Fruit fly (Drosophila melanogaster): Measurements from ENCODE around the gene Manf.

Gene Manf

dm6 chr3R:16334329-16334728, 14.9 kb upstream of the Manf start:
- TF ChIP-seq h (GFP tag; optimal IDR thresholded peaks at IDR 0.05) (no peak), Vsx2 (GFP tag; optimal IDR thresholded peaks at IDR 0.05; ENCODE audit: partially characterized antibody) (peak; percentile 20), Hr78 (GFP tag; optimal IDR thresholded peaks at IDR 0.05) (no peak), Dfd (GFP tag; optimal IDR thresholded peaks at IDR 0.05) (no peak)

dm6 chr3R:16334797-16335196, 14.4 kb upstream of the Manf start:
- no peak for TF ChIP-seq foxo (GFP tag; optimal IDR thresholded peaks at IDR 0.05)
- TF ChIP-seq Hr78 (GFP tag; optimal IDR thresholded peaks at IDR 0.05), result no peak
- no peak for TF ChIP-seq psq (GFP tag; optimal IDR thresholded peaks at IDR 0.05)
- TF ChIP-seq Sp1 (GFP tag; optimal IDR thresholded peaks at IDR 0.05), result no peak
- TF ChIP-seq Hnf4 (GFP tag; optimal IDR thresholded peaks at IDR 0.05), result no peak
- no peak for TF ChIP-seq h (GFP tag; optimal IDR thresholded peaks at IDR 0.05)
- no peak for TF ChIP-seq CG32264 (GFP tag; optimal IDR thresholded peaks at IDR 0.05)
- no peak for TF ChIP-seq woc (GFP tag; optimal IDR thresholded peaks at IDR 0.05)
- no peak for TF ChIP-seq Mio (GFP tag; optimal IDR thresholded peaks at IDR 0.05)
- no peak for TF ChIP-seq brk (GFP tag; optimal IDR thresholded peaks at IDR 0.05)
- no peak for TF ChIP-seq lola (GFP tag; optimal IDR thresholded peaks at IDR 0.05)
- TF ChIP-seq N (GFP tag; optimal IDR thresholded peaks at IDR 0.05), result no peak
- TF ChIP-seq dl (GFP tag; optimal IDR thresholded peaks at IDR 0.05; ENCODE audit: insufficient read depth in 1 of 2, partially characterized antibody in 2 of 2), result no peak
- no peak for TF ChIP-seq tai (GFP tag; optimal IDR thresholded peaks at IDR 0.05)
- no peak for TF ChIP-seq Dif (GFP tag; optimal IDR thresholded peaks at IDR 0.05; ENCODE audit: partially characterized antibody)
- no peak for TF ChIP-seq ey (GFP tag; optimal IDR thresholded peaks at IDR 0.05)
- no peak for TF ChIP-seq Hr83 (GFP tag; optimal IDR thresholded peaks at IDR 0.05; ENCODE audit: poor library complexity, severe bottlenecking)
- no peak for TF ChIP-seq CG9705 (GFP tag; optimal IDR thresholded peaks at IDR 0.05)
- no peak for TF ChIP-seq Vsx2 (GFP tag; optimal IDR thresholded peaks at IDR 0.05; ENCODE audit: partially characterized antibody)

- no peak for TF ChIP-seq Myc (optimal IDR thresholded peaks at IDR 0.05)
Measured at dm6 chr3R:16335438-16336073, 13.6 kb upstream of the Manf start.

dm6 chr3R:16336327-16337052, 12.7 kb upstream of the Manf start:
- TF ChIP-seq N (GFP tag; optimal IDR thresholded peaks at IDR 0.05) (no peak), GATAd (GFP tag; optimal IDR thresholded peaks at IDR 0.05) (no peak), Sp1 (GFP tag; optimal IDR thresholded peaks at IDR 0.05) (peak; percentile 9), dl (GFP tag; optimal IDR thresholded peaks at IDR 0.05; ENCODE audit: insufficient read depth in 1 of 2, partially characterized antibody in 2 of 2) (no peak), Vsx2 (GFP tag; optimal IDR thresholded peaks at IDR 0.05; ENCODE audit: partially characterized antibody) (no peak), Hr83 (GFP tag; optimal IDR thresholded peaks at IDR 0.05; ENCODE audit: poor library complexity, severe bottlenecking) (no peak), woc (GFP tag; optimal IDR thresholded peaks at IDR 0.05) (peak; percentile 46), psq (GFP tag; optimal IDR thresholded peaks at IDR 0.05) (no peak), Hnf4 (GFP tag; optimal IDR thresholded peaks at IDR 0.05) (peak; percentile 8), ey (GFP tag; optimal IDR thresholded peaks at IDR 0.05) (peak; percentile 39), foxo (GFP tag; optimal IDR thresholded peaks at IDR 0.05) (peak in 1 of 2 experiments; percentile 40), Myc (optimal IDR thresholded peaks at IDR 0.05) (no peak), lola (GFP tag; optimal IDR thresholded peaks at IDR 0.05) (no peak), br (GFP tag; optimal IDR thresholded peaks at IDR 0.05) (peak; percentile 30), HLH106 (tag; optimal IDR thresholded peaks at IDR 0.05) (peak; percentile 16), CG32264 (GFP tag; optimal IDR thresholded peaks at IDR 0.05) (no peak), h (GFP tag; optimal IDR thresholded peaks at IDR 0.05) (peak; percentile 25), fru (GFP tag; optimal IDR thresholded peaks at IDR 0.05) (peak; percentile 47), sage (GFP tag; optimal IDR thresholded peaks at IDR 0.05) (peak; percentile 48), brk (GFP tag; optimal IDR thresholded peaks at IDR 0.05) (no peak)

- no peak for TF ChIP-seq Dif (GFP tag; optimal IDR thresholded peaks at IDR 0.05; ENCODE audit: partially characterized antibody)
- peak; percentile 37 for TF ChIP-seq fru (GFP tag; optimal IDR thresholded peaks at IDR 0.05)
- TF ChIP-seq brk (GFP tag; optimal IDR thresholded peaks at IDR 0.05), result no peak
- TF ChIP-seq br (GFP tag; optimal IDR thresholded peaks at IDR 0.05), result peak; percentile 6
- TF ChIP-seq h (GFP tag; optimal IDR thresholded peaks at IDR 0.05), result peak; percentile 47
- peak in 1 of 2 experiments; percentile 36 for TF ChIP-seq foxo (GFP tag; optimal IDR thresholded peaks at IDR 0.05)
- peak; percentile 46 for TF ChIP-seq rgr (GFP tag; optimal IDR thresholded peaks at IDR 0.05)
- no peak for TF ChIP-seq Abd-B (GFP tag; optimal IDR thresholded peaks at IDR 0.05)
- no peak for TF ChIP-seq Hnf4 (GFP tag; optimal IDR thresholded peaks at IDR 0.05)
- peak; percentile 48 for TF ChIP-seq ey (GFP tag; optimal IDR thresholded peaks at IDR 0.05)
- TF ChIP-seq jim (GFP tag; optimal IDR thresholded peaks at IDR 0.05), result no peak
- peak; percentile 5 for TF ChIP-seq OdsH (GFP tag; optimal IDR thresholded peaks at IDR 0.05)
Measured at dm6 chr3R:16337053-16337385, 12.2 kb upstream of the Manf start.

All from whole organism, wandering third instar larva.